Fruit fly (Drosophila melanogaster) whole organism, larva: Measurements from ENCODE around the gene Ptth.

Experiments used
- noc ChIP-seq: fragments of 200-800 bp; sonication (Bioruptor generic); optimal IDR thresholded peaks from 3 replicates; lab custom pipeline; 2019; ENCODE audit warnings: missing biosample characterization, mild to moderate bottlenecking, missing genetic modification characterization, moderate library complexity

Ptth gene

DNA sequence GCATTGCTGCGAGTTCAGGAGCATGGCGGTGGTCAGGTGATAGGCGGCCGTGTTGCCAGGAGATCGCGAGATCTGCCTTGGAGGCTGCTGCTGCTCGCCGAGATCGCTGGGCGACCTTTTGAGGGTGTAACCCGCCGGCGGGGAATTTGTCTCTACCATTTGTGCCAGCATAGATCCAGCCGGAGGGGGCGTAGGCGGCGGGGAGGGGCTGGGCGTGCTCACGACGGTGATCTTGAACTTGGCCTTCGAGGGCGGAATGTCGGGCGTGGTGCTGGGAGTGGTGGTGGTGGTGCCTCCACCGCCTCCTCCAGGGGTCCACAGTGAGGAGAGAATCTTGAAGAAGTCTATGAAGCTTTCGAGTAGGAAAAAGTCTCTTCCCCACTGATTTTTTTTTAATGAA lies 17.4 kb upstream of the Ptth start:
- TF ChIP-seq noc: no peak

- no peak for TF ChIP-seq noc
Measured at dm6 chr2L:591511-591910, 14.8 kb upstream of the Ptth start.

DNA sequence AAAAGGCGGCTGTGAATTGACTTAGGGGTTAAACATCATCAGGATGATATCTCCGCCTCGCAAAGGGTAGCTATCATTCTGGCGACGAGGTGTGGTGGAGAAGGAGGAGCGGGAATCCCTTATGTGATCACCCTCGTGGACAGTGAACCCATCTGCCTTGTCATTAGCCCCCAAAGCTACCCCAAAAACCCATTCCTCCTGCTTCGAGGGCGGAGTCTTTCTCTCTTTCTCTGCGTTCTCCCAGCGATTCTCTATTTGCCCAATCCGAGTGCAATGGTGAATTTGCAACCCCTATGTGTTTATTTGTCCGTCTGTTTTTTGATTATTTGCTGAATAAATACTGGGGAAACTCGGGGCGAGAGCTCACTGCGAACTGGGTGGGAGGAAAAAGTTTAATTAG lies 8.6 kb upstream of the Ptth start:
- no peak for TF ChIP-seq noc

- TF ChIP-seq noc: no peak
Measured at dm6 chr2L:577186-577585, 490 bp upstream of the Ptth start, which contains the start of gene Pph13. TSS of gene Pph13 (plus strand) at chr2L:577486.

dm6 chr2L:574226-574625 lies 2.5 kb downstream of the Ptth start, which contains the start of the genes Ipk2 and cold:
TSS of gene Ipk2 (minus strand) at chr2L:574264.
TSS of gene cold (plus strand) at chr2L:574291.
- peak; percentile 84 for TF ChIP-seq noc

DNA sequence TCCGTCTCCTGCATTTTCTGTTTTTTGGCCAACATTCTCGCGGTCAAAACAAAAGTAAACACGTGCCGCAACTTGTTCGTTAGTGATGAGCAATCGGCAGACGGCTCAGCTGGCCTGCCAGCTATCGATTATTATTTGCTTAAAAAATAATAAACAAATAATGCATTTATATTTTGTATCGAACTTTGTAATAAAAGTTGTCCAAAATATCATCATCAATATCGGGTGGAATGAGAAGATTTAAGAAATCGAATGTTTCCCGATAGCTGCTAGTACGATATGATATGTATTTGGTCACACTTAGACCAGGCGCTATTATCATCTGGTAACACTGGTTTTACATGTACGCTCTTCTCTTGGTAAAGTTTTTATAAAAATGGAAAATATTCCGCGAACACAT lies 8.7 kb downstream of the Ptth start, which contains the start of the genes Nle and Sf3b1:
Gene Nle, minus strand, starts transcription at position 92 of the 400 bp plus-strand sequence.
Gene Sf3b1, plus strand, starts transcription at position 311 of the 400 bp plus-strand sequence.
- TF ChIP-seq noc: no peak

dm6 chr2L:563769-564550 lies 12.7 kb downstream of the Ptth start, which contains the start of the genes uncNacbeta and CG2794:
TSS of gene uncNacbeta (minus strand) at chr2L:563819.
TSS of gene CG2794 (plus strand) at chr2L:564163.
- no peak for TF ChIP-seq noc

DNA sequence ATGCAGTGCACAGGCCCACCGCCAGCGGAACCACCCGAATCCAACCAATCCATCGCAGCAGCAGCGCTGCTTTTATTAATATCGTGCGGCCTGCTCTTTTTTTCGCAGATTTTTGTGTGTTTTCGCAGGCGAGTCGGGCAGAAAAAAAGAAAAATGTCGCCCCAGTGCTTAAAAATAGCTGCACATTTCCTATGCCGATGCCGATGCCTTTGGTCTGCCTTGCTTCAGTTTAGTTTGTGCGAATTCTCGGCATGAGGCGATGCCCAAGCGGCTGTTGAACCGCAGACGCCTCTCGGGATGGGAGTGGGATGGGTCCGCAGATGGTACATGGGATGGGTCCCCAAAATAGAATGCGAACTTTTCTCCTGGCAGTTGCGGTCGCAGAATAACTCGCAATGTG lies 13.4 kb downstream of the Ptth start:
- no peak for TF ChIP-seq noc

DNA sequence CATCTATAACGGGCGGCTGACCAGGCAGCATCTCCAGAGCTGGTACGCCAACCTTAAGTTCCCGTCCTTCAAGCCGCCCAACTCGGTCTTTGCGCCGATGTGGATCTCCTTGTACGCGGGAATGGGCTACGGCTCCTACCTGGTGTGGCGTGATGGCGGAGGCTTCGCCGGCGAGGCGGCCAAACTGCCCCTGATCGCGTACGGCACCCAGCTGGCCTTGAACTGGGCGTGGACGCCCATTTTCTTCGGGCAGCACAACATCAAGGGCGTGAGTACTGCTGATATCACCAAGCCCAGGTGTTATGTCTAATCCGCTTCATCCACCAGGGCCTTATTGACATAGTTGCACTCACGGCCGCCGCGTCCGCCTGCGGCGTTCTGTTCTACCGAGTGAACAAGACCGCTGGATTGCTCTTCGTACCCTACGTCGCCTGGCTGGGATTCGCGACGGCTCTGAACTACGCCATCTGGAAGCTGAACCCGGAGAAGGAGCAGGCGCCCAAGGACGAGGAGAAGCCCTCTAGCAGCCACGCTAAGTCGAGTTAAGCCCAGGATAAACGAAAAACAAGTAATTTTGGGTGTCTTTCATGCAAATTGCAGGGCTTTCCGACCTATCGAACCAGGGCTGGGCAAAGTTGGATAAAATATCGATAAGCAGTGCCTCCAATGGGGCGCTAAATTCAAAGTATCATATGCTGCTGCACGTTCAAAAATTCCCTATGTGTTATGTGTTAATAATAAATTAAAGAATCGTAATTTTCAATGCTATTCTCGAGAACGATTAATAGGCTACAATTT lies 16.7 kb downstream of the Ptth start, which contains the start of gene rempA:
Gene rempA, minus strand, starts transcription at position 541 of the 798 bp plus-strand sequence.
- no peak for TF ChIP-seq noc

DNA sequence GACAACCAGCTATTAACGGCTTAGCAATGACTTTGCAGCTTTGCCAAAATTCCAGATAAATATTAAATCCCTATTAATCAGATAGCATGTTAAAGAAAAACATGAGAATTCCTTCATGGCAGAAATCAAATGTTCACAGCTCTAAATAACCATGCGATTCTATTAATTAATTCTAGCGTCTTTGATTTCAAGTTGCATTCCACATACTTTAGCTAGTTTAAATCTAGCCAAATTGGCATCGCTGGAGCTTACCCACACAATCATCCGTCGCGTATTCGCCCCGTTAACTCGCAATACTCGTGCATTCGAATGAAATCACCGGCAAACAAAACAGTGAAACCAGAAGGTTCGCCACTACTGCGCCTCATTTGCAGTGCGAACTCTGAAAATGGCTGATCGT lies 17.4 kb downstream of the Ptth start, which contains the start of gene Tspo:
Gene Tspo, plus strand, starts transcription at position 302 of the 400 bp plus-strand sequence.
- peak; percentile 11 for TF ChIP-seq noc

- TF ChIP-seq noc: no peak
Measured at dm6 chr2L:552432-552929, 24.2 kb downstream of the Ptth start, which contains the start of gene Ets21C. TSS of gene Ets21C (minus strand) at chr2L:552923.

DNA sequence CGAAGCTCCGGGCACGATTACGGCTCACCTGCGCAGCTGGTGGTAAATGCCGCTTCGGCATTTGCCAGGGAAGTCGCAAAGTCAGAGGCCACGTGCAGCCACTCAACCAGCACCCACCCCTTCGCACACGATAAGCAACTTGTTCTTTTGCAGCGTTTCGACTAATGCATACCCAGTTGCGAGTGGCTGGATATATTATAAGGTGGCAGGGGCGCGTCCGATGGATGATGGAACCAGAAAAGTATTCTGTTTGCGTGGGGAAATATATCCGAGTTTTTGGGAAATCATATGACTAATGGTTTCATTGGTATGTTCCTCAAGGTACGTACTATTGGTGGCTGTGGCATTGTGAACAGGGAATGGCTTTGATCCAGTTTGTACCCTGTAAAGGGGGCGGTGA lies 27.1 kb downstream of the Ptth start:
- TF ChIP-seq noc: no peak

DNA sequence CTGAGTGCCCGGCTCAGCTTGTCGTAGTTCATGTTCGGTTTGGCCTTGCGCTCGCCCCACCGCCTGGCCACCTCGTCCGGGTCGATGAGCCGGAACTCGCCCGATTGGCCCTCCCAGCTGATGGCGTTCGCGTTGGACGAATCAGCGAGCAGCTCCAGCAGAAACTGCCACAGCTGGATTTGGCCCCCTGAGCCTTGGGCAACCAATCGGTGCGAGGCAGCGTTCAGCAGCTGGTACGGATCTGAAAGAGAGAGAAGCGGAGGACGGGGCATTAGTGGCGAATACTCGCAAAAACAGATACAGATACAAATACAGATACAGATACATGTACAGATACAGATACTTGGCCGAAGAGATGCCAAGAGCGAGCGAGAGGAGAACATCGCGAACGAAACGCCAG lies 28.7 kb downstream of the Ptth start:
- TF ChIP-seq noc: no peak

DNA sequence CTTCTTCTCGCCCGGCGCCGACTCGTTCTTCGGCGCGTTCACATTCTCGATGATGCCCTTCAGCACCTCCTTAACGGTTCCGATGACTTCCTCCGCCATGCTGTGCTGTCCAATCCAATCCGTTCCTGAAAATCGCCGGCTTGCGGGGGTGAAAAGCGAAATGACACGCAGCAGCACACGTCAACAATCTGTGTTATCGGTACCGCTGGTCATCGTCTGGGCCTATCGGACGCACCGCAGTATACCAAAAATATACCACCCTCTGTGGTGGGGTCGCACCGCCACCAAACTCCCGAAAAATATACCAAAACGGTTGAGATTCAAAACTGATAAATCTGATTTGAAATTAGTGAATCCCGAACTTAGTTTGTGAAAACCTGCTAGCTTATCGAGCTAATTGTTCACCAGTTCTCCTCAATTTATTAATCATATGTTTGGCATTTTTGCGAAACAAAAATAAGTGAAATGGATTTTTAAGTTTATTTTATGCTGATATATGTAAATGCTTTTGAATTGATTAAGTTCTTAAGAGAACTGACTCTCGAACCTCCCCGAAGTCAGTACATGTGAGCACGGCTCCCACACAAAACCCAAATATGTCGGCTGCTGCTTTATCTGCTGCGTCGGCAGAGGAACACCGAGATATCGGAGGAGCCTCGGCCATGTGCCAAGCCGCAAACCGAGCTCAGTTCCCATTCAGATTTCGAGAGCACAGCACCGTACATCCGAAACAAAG lies 32.1 kb downstream of the Ptth start, which contains the start of the genes Spp and nAChRbeta3:
Gene Spp, minus strand, starts transcription at position 210 of the 736 bp plus-strand sequence.
Gene nAChRbeta3, plus strand, starts transcription at position 686 of the 736 bp plus-strand sequence.
- TF ChIP-seq noc: no peak

dm6 chr2L:543799-544198 lies 32.9 kb downstream of the Ptth start:
- TF ChIP-seq noc: no peak
